Worm (Caenorhabditis elegans): ENCODE data around the gene R186.3.

The R186.3 gene

ce11 chrV:12963192-12963591, 3.8 kb downstream of the R186.3 start, which contains the start of gene hrg-9:
Gene hrg-9, minus strand, starts transcription at chrV:12963343.
- TF ChIP-seq B0336.3 (GFP tag; IDR thresholded peaks at IDR 0.05) (no peak), dpl-1 (GFP tag; optimal IDR thresholded peaks at IDR 0.05) (no peak), aptf-2 (GFP tag; conservative IDR thresholded peaks at IDR 0.05) (no peak), K12H6.12 (tag; optimal IDR thresholded peaks at IDR 0.05) (no peak), Y53F4B.3 (GFP tag; IDR thresholded peaks at IDR 0.05) (no peak), T07F8.4 (tag; optimal IDR thresholded peaks at IDR 0.05) (no peak), sea-2 (GFP tag; IDR thresholded peaks at IDR 0.05) (no peak), hlh-26 (GFP tag; conservative IDR thresholded peaks at IDR 0.05) (no peak), Y95B8A.8 (GFP tag; IDR thresholded peaks at IDR 0.05) (no peak), snpc-1.1 (tag; optimal IDR thresholded peaks at IDR 0.05; ENCODE audit: insufficient read depth) (no peak), mes-4 (tag; optimal IDR thresholded peaks at IDR 0.05) (no peak), hsf-1 (GFP tag; IDR thresholded peaks at IDR 0.05) (no peak), tbx-9 (tag; optimal IDR thresholded peaks at IDR 0.05; ENCODE audit: borderline replicate concordance) (no peak), F10E7.11 (tag; optimal IDR thresholded peaks at IDR 0.05) (no peak)

- no peak for TF ChIP-seq T26A5.8 (tag; optimal IDR thresholded peaks at IDR 0.05)
- peak; percentile 36; the same call in 1 of the 2 replicates for TF ChIP-seq madf-6 (GFP tag; IDR thresholded peaks at IDR 0.05)
- TF ChIP-seq him-1 (tag; optimal IDR thresholded peaks at IDR 0.05): no peak
- peak; percentile 57 for TF ChIP-seq efl-1 (GFP tag; optimal IDR thresholded peaks at IDR 0.05)
Measured at ce11 chrV:12961085-12961560, 5.9 kb downstream of the R186.3 start, which contains the start of gene mpst-7. Gene mpst-7, minus strand, starts transcription at chrV:12961135.

ce11 chrV:12954261-12954660, 12.7 kb downstream of the R186.3 start:
- TF ChIP-seq lin-54 (GFP tag; optimal IDR thresholded peaks at IDR 0.05): no peak
- no peak for TF ChIP-seq atf-7 (tag; optimal IDR thresholded peaks at IDR 0.05)
- no peak for TF ChIP-seq pha-4 (tag; optimal IDR thresholded peaks at IDR 0.05)
- no peak for TF ChIP-seq snpc-1.1 (tag; optimal IDR thresholded peaks at IDR 0.05; ENCODE audit: insufficient read depth)

ce11 chrV:12953702-12954101, 13.3 kb downstream of the R186.3 start, which contains the start of gene eif-3.K:
Gene eif-3.K, plus strand, starts transcription at chrV:12954002.
- TF ChIP-seq hlh-12 (tag; optimal IDR thresholded peaks at IDR 0.05) (no peak), lag-1 (GFP tag; IDR thresholded peaks at IDR 0.05) (no peak), aptf-3 (GFP tag; IDR thresholded peaks at IDR 0.05) (no peak), dpl-1 (GFP tag; optimal IDR thresholded peaks at IDR 0.05) (no peak), cebp-2 (GFP tag; IDR thresholded peaks at IDR 0.05) (no peak), cebp-1 (GFP tag; IDR thresholded peaks at IDR 0.05) (no peak), cebp-1 (tag; optimal IDR thresholded peaks at IDR 0.05) (no peak), egrh-3 (GFP tag; IDR thresholded peaks at IDR 0.05) (no peak), ztf-22 (GFP tag; optimal IDR thresholded peaks at IDR 0.05) (no peak), pbrm-1 (GFP tag; IDR thresholded peaks at IDR 0.05) (no peak), B0261.1 (tag; optimal IDR thresholded peaks at IDR 0.05) (no peak), ceh-79 (tag; optimal IDR thresholded peaks at IDR 0.05) (no peak), snpc-1.1 (tag; optimal IDR thresholded peaks at IDR 0.05; ENCODE audit: insufficient read depth) (no peak), F55B11.4 (tag; optimal IDR thresholded peaks at IDR 0.05; ENCODE audit: borderline replicate concordance, insufficient read depth) (no peak), K12H6.12 (tag; optimal IDR thresholded peaks at IDR 0.05) (no peak), lsy-27 (tag; optimal IDR thresholded peaks at IDR 0.05; ENCODE audit: borderline replicate concordance, insufficient read depth) (no peak)

All from whole organism, young adult.